Worm (Caenorhabditis elegans) whole organism, late embryonic: ENCODE measurements around the gene pals-33.

Source experiments
- F13H6.1 ChIP-seq: sonication (generic microtip); optimal IDR thresholded peaks from 2 replicates; lab custom pipeline; 2016; ENCODE audit warnings: missing genetic modification characterization, missing compliant biosample characterization
- fax-1 ChIP-seq: sonication (generic microtip); optimal IDR thresholded peaks from 2 replicates; lab custom pipeline; 2016; ENCODE audit warnings: missing genotype, missing genetic modification characterization, missing compliant biosample characterization
- hlh-13 ChIP-seq: fragments of 200-800 bp; sonication (Bioruptor generic); optimal IDR thresholded peaks from 2 replicates; lab custom pipeline; 2018; ENCODE audit warnings: mild to moderate bottlenecking, missing genetic modification characterization, missing compliant biosample characterization
- hlh-15 ChIP-seq: sonication (generic microtip); optimal IDR thresholded peaks from 2 replicates; lab custom pipeline; 2016; ENCODE audit warnings: missing genetic modification characterization, missing compliant biosample characterization
- nfya-1 ChIP-seq: sonication (generic microtip); optimal IDR thresholded peaks from 2 replicates; lab custom pipeline; 2017; ENCODE audit warnings: missing genetic modification characterization, mild to moderate bottlenecking, missing compliant biosample characterization, antibody characterized with exemption, moderate library complexity
- pax-1 ChIP-seq: fragments of 150-350 bp; optimal IDR thresholded peaks from 2 replicates; lab custom pipeline; 2014; ENCODE audit warnings: missing biosample characterization, missing genetic modification characterization
- pha-4 ChIP-seq: fragments of 150-350 bp; optimal IDR thresholded peaks from 2 replicates; lab custom pipeline; 2018; ENCODE audit warnings: missing biosample characterization, missing genetic modification reagents, missing genetic modification characterization

- TF ChIP-seq F13H6.1 (tag; lab: Kevin White, UChicago) (no peak), pha-4 (no peak), nfya-1 (tag; lab: Kevin White, UChicago) (no peak), fax-1 (no peak), pax-1 (tag; lab: Kevin White, UChicago) (no peak), hlh-13 (GFP tag; lab: Kevin White, UChicago) (no peak), hlh-15 (tag; lab: Kevin White, UChicago) (no peak)
These were observed 33.3 kb upstream of the pals-33 start for ce11 chrV:3639873-3640272.
